Worm (Caenorhabditis elegans): ENCODE data around the gene B0410.3.

DNA sequence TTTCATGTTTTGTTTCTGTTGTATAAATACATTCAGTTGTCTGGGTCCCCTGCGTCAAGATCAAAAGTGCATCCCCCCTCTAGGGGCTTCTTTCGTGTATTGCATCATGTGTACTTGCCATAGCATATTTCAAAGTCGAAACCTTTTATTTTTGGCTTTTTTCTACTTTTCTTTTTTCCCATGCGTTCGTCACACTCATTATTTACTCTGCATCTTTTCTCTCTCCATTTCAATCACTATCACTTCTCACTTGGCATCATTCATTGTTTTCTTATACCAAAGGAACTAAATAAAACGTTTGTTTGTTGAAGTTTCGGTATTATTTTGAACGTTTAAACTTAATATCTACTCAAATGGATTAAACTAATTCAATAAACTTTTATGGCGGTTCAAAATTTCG is 48.2 kb upstream of the B0410.3 start:
- TF ChIP-seq nfya-1 (tag; optimal IDR thresholded peaks at IDR 0.05; ENCODE audit: insufficient read depth) (no peak), ama-1 (optimal IDR thresholded peaks at IDR 0.05) (no peak), daf-12 (tag; optimal IDR thresholded peaks at IDR 0.05) (no peak), sea-2 (GFP tag; optimal IDR thresholded peaks at IDR 0.05) (no peak), nhr-11 (tag; optimal IDR thresholded peaks at IDR 0.05) (no peak), ceh-82 (tag; optimal IDR thresholded peaks at IDR 0.05) (no peak), nhr-23 (tag; optimal IDR thresholded peaks at IDR 0.05) (no peak), nhr-76 (tag; optimal IDR thresholded peaks at IDR 0.05) (no peak), nhr-237 (tag; optimal IDR thresholded peaks at IDR 0.05) (no peak), fkh-2 (tag; optimal IDR thresholded peaks at IDR 0.05) (no peak), elt-1 (tag; optimal IDR thresholded peaks at IDR 0.05) (no peak)
